Worm (Caenorhabditis elegans) whole organism, L4 larva: ENCODE data around the gene rde-8.

Experiments used
- ceh-28 ChIP-seq: fragments of 150-350 bp; optimal IDR thresholded peaks from 2 replicates; lab custom pipeline; 2014; ENCODE audit warnings: missing biosample characterization, missing genetic modification reagents, missing genetic modification characterization
- dmd-6 ChIP-seq: fragments of 200-800 bp; sonication (Bioruptor generic); IDR thresholded peaks from 2 replicates; pipeline ENCODE4 v1.3.6; 2022; ENCODE audit warnings: missing genetic modification reagents, missing genetic modification characterization, missing compliant biosample characterization
- duxl-1 ChIP-seq: sonication (generic microtip); optimal IDR thresholded peaks from 2 replicates; lab custom pipeline; 2016; ENCODE audit warnings: mild to moderate bottlenecking, missing genetic modification characterization, moderate library complexity, missing compliant biosample characterization; ENCODE audit not compliant: poor library complexity
- egl-27 ChIP-seq: sonication (generic microtip); optimal IDR thresholded peaks from 3 replicates; lab custom pipeline; 2017; ENCODE audit warnings: missing biosample characterization, missing genetic modification reagents, missing genetic modification characterization
- lin-15B ChIP-seq: fragments of 150-350 bp; sonication (generic microtip); optimal IDR thresholded peaks from 3 replicates; lab custom pipeline; 2014; ENCODE audit warnings: missing biosample characterization, missing genetic modification characterization
- lin-38 ChIP-seq: fragments of 200-800 bp; sonication (Bioruptor generic); IDR thresholded peaks from 2 replicates; pipeline ENCODE4 v1.3.6; 2022; ENCODE audit warnings: missing genetic modification reagents, missing genetic modification characterization, missing compliant biosample characterization
- mdl-1 ChIP-seq, 2 experiments: fragments of 150-350 bp in 1 of 2; sonication (generic microtip) in 1 of 2; optimal IDR thresholded peaks; 2 replicates each; lab custom pipeline; 2014 to 2017; ENCODE audit warnings: missing biosample characterization in 2 of 2, missing genetic modification characterization in 2 of 2
- nhr-11 ChIP-seq: fragments of 150-350 bp; optimal IDR thresholded peaks from 2 replicates; lab custom pipeline; 2014; ENCODE audit warnings: missing biosample characterization, missing genetic modification characterization
- nhr-77 ChIP-seq: fragments of 150-350 bp; optimal IDR thresholded peaks from 2 replicates; lab custom pipeline; 2014; ENCODE audit warnings: missing biosample characterization, missing genetic modification characterization
- pha-4 ChIP-seq, 2 experiments: fragments of 150-350 bp in 1 of 2; fragments of 200-800 bp in 1 of 2; sonication (Bioruptor generic) in 1 of 2; IDR thresholded peaks in 1 of 2; optimal IDR thresholded peaks in 1 of 2; 2 replicates each; pipeline versions ENCODE4 v1.3.6 to Lab custom; 2014 to 2022; ENCODE audit warnings: missing genetic modification characterization in 2 of 2, missing genetic modification reagents in 2 of 2, missing biosample characterization in 1 of 2, missing compliant biosample characterization in 1 of 2
- set-16 ChIP-seq: fragments of 200-800 bp; sonication (Bioruptor generic); IDR thresholded peaks from 2 replicates; pipeline ENCODE4 v1.3.6; 2022; ENCODE audit warnings: missing genetic modification reagents, missing genetic modification characterization, missing compliant biosample characterization
- snpc-4 ChIP-seq: fragments of 150-350 bp; optimal IDR thresholded peaks from 2 replicates; lab custom pipeline; 2014; ENCODE audit warnings: missing biosample characterization, missing genetic modification characterization

ce11 chrIV:7121313-7122055 lies 18.4 kb upstream of the rde-8 start, which contains the start of the genes C34D4.10 and str-48:
- no peak for TF ChIP-seq lin-15B
- TF ChIP-seq dmd-6 (GFP tag; lab: Robert Waterston, UW), result no peak
- TF ChIP-seq lin-38, result no peak
- no peak for TF ChIP-seq snpc-4
- no peak for TF ChIP-seq nhr-11 (tag; lab: Kevin White, UChicago)
- no peak for TF ChIP-seq nhr-77 (tag; lab: Kevin White, UChicago)
- TF ChIP-seq set-16 (GFP tag; lab: Robert Waterston, UW), result no peak
- no peak for TF ChIP-seq egl-27
- TF ChIP-seq pha-4 (GFP tag; IDR thresholded peaks at IDR 0.05; lab: Robert Waterston, UW), result no peak
- TF ChIP-seq pha-4 (tag; optimal IDR thresholded peaks at IDR 0.05; lab: Kevin White, UChicago), result no peak
- no peak for TF ChIP-seq duxl-1 (tag; lab: Kevin White, UChicago)
- no peak for TF ChIP-seq mdl-1 (tag; optimal IDR thresholded peaks at IDR 0.05; lab: Kevin White, UChicago)
- TF ChIP-seq ceh-28 (tag; lab: Kevin White, UChicago), result no peak
